Fruit fly (Drosophila melanogaster) whole organism, prepupa: ENCODE data around the gene Cyp318a1.

Source experiments
- CG10631 ChIP-seq: fragments of 200-800 bp; sonication (Bioruptor generic); optimal IDR thresholded peaks from 2 replicates; lab custom pipeline; 2016; ENCODE audit warnings: missing biosample characterization, missing genetic modification characterization
- CG10669 ChIP-seq: fragments of 200-800 bp; sonication (Bioruptor generic); optimal IDR thresholded peaks from 3 replicates; lab custom pipeline; 2018; ENCODE audit warnings: missing biosample characterization, mild to moderate bottlenecking, missing genetic modification characterization, moderate library complexity
- CG15336 ChIP-seq: fragments of 200-800 bp; sonication (Bioruptor generic); IDR thresholded peaks from 2 replicates; pipeline ENCODE4 v1.3.6; 2022; ENCODE audit warnings: missing biosample characterization, missing genetic modification characterization
- CG16779 ChIP-seq: fragments of 200-800 bp; sonication (Bioruptor generic); optimal IDR thresholded peaks from 3 replicates; lab custom pipeline; 2017; ENCODE audit warnings: missing biosample characterization, mild to moderate bottlenecking, missing genetic modification characterization
- CG3032 ChIP-seq: fragments of 200-800 bp; optimal IDR thresholded peaks from 2 replicates; lab custom pipeline; 2019; ENCODE audit warnings: missing biosample characterization, mild to moderate bottlenecking, missing genetic modification characterization, moderate library complexity
- CG31627 ChIP-seq: fragments of 200-800 bp; sonication (Bioruptor generic); optimal IDR thresholded peaks from 3 replicates; lab custom pipeline; 2016; ENCODE audit warnings: missing biosample characterization, missing genetic modification characterization
- CG32006 ChIP-seq: fragments of 200-800 bp; sonication (Bioruptor generic); optimal IDR thresholded peaks from 3 replicates; lab custom pipeline; 2017; ENCODE audit warnings: missing biosample characterization, mild to moderate bottlenecking, missing genetic modification characterization
- CG34406 ChIP-seq: fragments of 200-800 bp; sonication (Bioruptor generic); optimal IDR thresholded peaks from 3 replicates; lab custom pipeline; 2016; ENCODE audit warnings: missing biosample characterization, missing genetic modification characterization
- CG6808 ChIP-seq: fragments of 200-800 bp; sonication (Bioruptor generic); optimal IDR thresholded peaks from 3 replicates; lab custom pipeline; 2017; ENCODE audit warnings: missing biosample characterization, missing genetic modification characterization, mild to moderate bottlenecking, moderate library complexity, missing genetic modification reagents
- CG6854 ChIP-seq: fragments of 200-800 bp; sonication (Bioruptor generic); optimal IDR thresholded peaks from 2 replicates; lab custom pipeline; 2017; ENCODE audit warnings: missing biosample characterization, mild to moderate bottlenecking, missing genetic modification characterization
- CG7368 ChIP-seq: fragments of 200-800 bp; sonication (Bioruptor generic); optimal IDR thresholded peaks from 3 replicates; lab custom pipeline; 2016; ENCODE audit warnings: missing biosample characterization, missing genetic modification characterization
- CG8119 ChIP-seq: fragments of 200-800 bp; sonication (Bioruptor generic); IDR thresholded peaks from 3 replicates; pipeline ENCODE4 v1.3.6; 2022; ENCODE audit warnings: missing biosample characterization, missing genetic modification characterization
- CG9139 ChIP-seq: fragments of 200-800 bp; sonication (Bioruptor generic); optimal IDR thresholded peaks from 3 replicates; lab custom pipeline; 2017; ENCODE audit warnings: missing biosample characterization, mild to moderate bottlenecking, missing genetic modification characterization
- Eip75B ChIP-seq: fragments of 200-800 bp; sonication (Bioruptor generic); optimal IDR thresholded peaks from 3 replicates; lab custom pipeline; 2016; ENCODE audit warnings: missing biosample characterization, missing genetic modification characterization
- Ets21C ChIP-seq: fragments of 200-800 bp; sonication (Bioruptor generic); optimal IDR thresholded peaks from 3 replicates; lab custom pipeline; 2016; ENCODE audit warnings: missing biosample characterization, missing genetic modification characterization
- Lpt ChIP-seq: fragments of 200-800 bp; sonication (Bioruptor generic); optimal IDR thresholded peaks from 3 replicates; lab custom pipeline; 2016; ENCODE audit warnings: missing biosample characterization, missing genetic modification characterization
- Met ChIP-seq: fragments of 200-800 bp; sonication (Bioruptor generic); optimal IDR thresholded peaks from 3 replicates; lab custom pipeline; 2016; ENCODE audit warnings: missing biosample characterization, missing genetic modification characterization
- Smox ChIP-seq: fragments of 200-800 bp; sonication (Bioruptor generic); optimal IDR thresholded peaks from 3 replicates; lab custom pipeline; 2016; ENCODE audit warnings: missing biosample characterization, missing genetic modification characterization
- Sox14 ChIP-seq: fragments of 200-800 bp; sonication (Bioruptor generic); optimal IDR thresholded peaks from 3 replicates; lab custom pipeline; 2016; ENCODE audit warnings: missing biosample characterization, missing genetic modification characterization
- Sox15 ChIP-seq: fragments of 200-800 bp; sonication (Bioruptor generic); optimal IDR thresholded peaks from 3 replicates; lab custom pipeline; 2016; ENCODE audit warnings: missing biosample characterization, missing genetic modification characterization
- acj6 ChIP-seq: fragments of 200-800 bp; sonication (Bioruptor generic); optimal IDR thresholded peaks from 3 replicates; lab custom pipeline; 2016; ENCODE audit warnings: missing biosample characterization, missing genetic modification characterization
- fd85E ChIP-seq: fragments of 200-800 bp; sonication (Bioruptor generic); optimal IDR thresholded peaks from 3 replicates; lab custom pipeline; 2016; ENCODE audit warnings: missing biosample characterization, missing genetic modification characterization
- fkh ChIP-seq: fragments of 200-800 bp; sonication (Bioruptor generic); optimal IDR thresholded peaks from 3 replicates; lab custom pipeline; 2017; ENCODE audit warnings: missing biosample characterization, mild to moderate bottlenecking, missing genetic modification characterization, moderate library complexity
- lz ChIP-seq: fragments of 200-800 bp; sonication (Bioruptor generic); optimal IDR thresholded peaks from 3 replicates; lab custom pipeline; 2016; ENCODE audit warnings: missing biosample characterization, missing genetic modification characterization
- salr ChIP-seq, 2 experiments: fragments of 200-800 bp; sonication (Bioruptor generic); optimal IDR thresholded peaks; 3 replicates each; lab custom pipeline; 2016 to 2018; ENCODE audit warnings: missing biosample characterization in 2 of 2, missing genetic modification characterization in 2 of 2, mild to moderate bottlenecking in 1 of 2
- spab ChIP-seq: fragments of 200-800 bp; sonication (Bioruptor generic); optimal IDR thresholded peaks from 2 replicates; lab custom pipeline; 2017; ENCODE audit warnings: missing biosample characterization, mild to moderate bottlenecking, missing genetic modification characterization, missing genetic modification reagents
- svp ChIP-seq: fragments of 200-800 bp; sonication (Bioruptor generic); peaks from one replicate; lab custom pipeline; 2016; ENCODE audit warnings: missing biosample characterization, missing genetic modification characterization
- topi ChIP-seq: fragments of 200-800 bp; sonication (Bioruptor generic); optimal IDR thresholded peaks from 3 replicates; lab custom pipeline; 2016; ENCODE audit warnings: missing biosample characterization, missing genetic modification characterization
- vri ChIP-seq: fragments of 200-800 bp; sonication (Bioruptor generic); optimal IDR thresholded peaks from 3 replicates; lab custom pipeline; 2016; ENCODE audit warnings: missing biosample characterization, mild to moderate bottlenecking, missing genetic modification characterization

The Cyp318a1 gene

dm6 chrX:12032136-12032682 is at the start of gene Cyp318a1:
TSS of gene Cyp318a1 (plus strand) at chrX:12032632.
- TF ChIP-seq CG6854 (GFP tag; lab: Kevin White, UChicago) (no peak), salr (GFP tag; optimal IDR thresholded peaks at IDR 0.05; lab: Kevin White, UChicago) (no peak), CG3032 (tag; lab: Kevin White, UChicago) (no peak), CG32006 (GFP tag; lab: Kevin White, UChicago) (no peak)

- TF ChIP-seq Met (GFP tag; lab: Kevin White, UChicago) (no peak), Sox14 (GFP tag; lab: Kevin White, UChicago) (no peak), CG16779 (tag; lab: Kevin White, UChicago) (no peak), fkh (GFP tag; lab: Kevin White, UChicago) (no peak), CG34406 (GFP tag; lab: Kevin White, UChicago) (no peak), CG8119 (GFP tag; lab: Robert Waterston, UW) (no peak)
These were observed 48.6 kb upstream of the Cyp318a1 start for dm6 chrX:11983838-11984237.

dm6 chrX:11984987-11985386 is 47.4 kb upstream of the Cyp318a1 start, which contains the start of gene cac:
TSS of gene cac (minus strand) at chrX:11985087.
- no peak for TF ChIP-seq CG15336 (GFP tag; lab: Robert Waterston, UW)
- peak; percentile 36 for TF ChIP-seq svp (GFP tag; lab: Kevin White, UChicago)
- TF ChIP-seq CG9139 (GFP tag; lab: Kevin White, UChicago), result no peak

- TF ChIP-seq CG16779 (tag; lab: Kevin White, UChicago) (no peak), CG10669 (GFP tag; lab: Kevin White, UChicago) (no peak), CG10631 (no peak), Sox14 (GFP tag; lab: Kevin White, UChicago) (no peak), Lpt (GFP tag; lab: Kevin White, UChicago) (no peak), CG6808 (GFP tag; lab: Kevin White, UChicago) (no peak)
These were observed 44.8 kb upstream of the Cyp318a1 start, which contains the start of gene gd for dm6 chrX:11987664-11988063. TSS of gene gd (minus strand) at chrX:11987764.

- no peak for TF ChIP-seq CG31627 (GFP tag; lab: Kevin White, UChicago)
- no peak for TF ChIP-seq fkh (GFP tag; lab: Kevin White, UChicago)
- TF ChIP-seq vri (GFP tag; lab: Kevin White, UChicago), result no peak
- TF ChIP-seq spab (GFP tag; lab: Kevin White, UChicago), result no peak
- TF ChIP-seq lz (GFP tag; lab: Kevin White, UChicago), result no peak
- TF ChIP-seq Met (GFP tag; lab: Kevin White, UChicago), result no peak
- TF ChIP-seq Eip75B, result no peak
- TF ChIP-seq svp (GFP tag; lab: Kevin White, UChicago), result no peak
These were observed 43.5 kb upstream of the Cyp318a1 start, which contains the start of gene tsg for dm6 chrX:11988912-11989311. TSS of gene tsg (minus strand) at chrX:11988948.

- no peak for TF ChIP-seq spab (GFP tag; lab: Kevin White, UChicago)
- no peak for TF ChIP-seq CG10631
- no peak for TF ChIP-seq CG7368
- no peak for TF ChIP-seq Smox
- no peak for TF ChIP-seq acj6
- TF ChIP-seq Sox15 (GFP tag; lab: Kevin White, UChicago), result no peak
- TF ChIP-seq CG3032 (tag; lab: Kevin White, UChicago), result no peak
- TF ChIP-seq Ets21C (GFP tag; lab: Kevin White, UChicago), result no peak
- TF ChIP-seq topi (GFP tag; lab: Kevin White, UChicago), result no peak
- no peak for TF ChIP-seq fd85E (GFP tag; lab: Kevin White, UChicago)
These were observed 39.8 kb upstream of the Cyp318a1 start, which contains the start of gene CG18130 for dm6 chrX:11992668-11993067. TSS of gene CG18130 (minus strand) at chrX:11992768.
